Worm (Caenorhabditis elegans) whole organism, L4/young adult: ENCODE measurements around the gene slc-36.3.

Source experiments
- dao-5 ChIP-seq: sonication (generic microtip); optimal IDR thresholded peaks from 2 replicates; lab custom pipeline; 2016; ENCODE audit warnings: missing genotype, missing genetic modification characterization, moderate library complexity, missing compliant biosample characterization
- him-1 ChIP-seq: sonication (generic microtip); optimal IDR thresholded peaks from 2 replicates; lab custom pipeline; 2016; ENCODE audit warnings: missing genotype, missing genetic modification reagents, missing genetic modification characterization, missing compliant biosample characterization

DNA sequence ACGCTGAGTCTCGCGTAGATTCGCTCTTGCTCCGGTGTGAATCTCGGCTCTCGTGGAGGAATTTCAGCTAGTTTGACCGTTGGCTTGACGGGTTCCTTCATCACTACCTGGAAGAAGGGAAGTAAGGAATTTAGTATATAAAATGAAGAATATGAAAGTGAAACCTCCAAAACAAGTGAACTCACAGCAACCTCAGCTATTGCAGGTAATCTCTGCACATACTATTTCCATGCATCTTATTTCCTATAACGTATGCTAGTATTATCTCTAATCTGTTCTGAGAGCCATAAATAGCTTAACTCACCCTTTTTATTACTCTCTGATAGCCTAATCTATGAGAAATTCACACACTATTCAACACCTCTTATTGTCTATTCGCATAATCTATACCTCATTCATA is 39.0 kb downstream of the slc-36.3 start, which contains the start of gene Y38H6C.4:
- no peak for TF ChIP-seq dao-5 (tag; lab: Kevin White, UChicago)
- TF ChIP-seq him-1 (tag; lab: Kevin White, UChicago) = no peak
